Fruit fly (Drosophila melanogaster): ENCODE measurements around the gene Ipk2.

Gene Ipk2

dm6 chr2L:542338-542967, 31.6 kb downstream of the Ipk2 start, which contains the start of gene lwr (continued):
- TF ChIP-seq yki (optimal IDR thresholded peaks at IDR 0.05) (no peak), CG12942 (GFP tag; optimal IDR thresholded peaks at IDR 0.05) (no peak), CG4617 (GFP tag; optimal IDR thresholded peaks at IDR 0.05; ENCODE audit: borderline replicate concordance) (peak; percentile 90), Hsf (GFP tag; optimal IDR thresholded peaks at IDR 0.05) (no peak), Sin3A (optimal IDR thresholded peaks at IDR 0.05) (peak; percentile 61), MESR4 (GFP tag; optimal IDR thresholded peaks at IDR 0.05) (peak; percentile 80), HmgZ (tag; optimal IDR thresholded peaks at IDR 0.05) (peak; percentile 40), CG34224 (GFP tag; IDR thresholded peaks at IDR 0.05; ENCODE audit: partially characterized antibody) (peak; percentile 27; the same call in 2 of the 3 replicates), gfzf (GFP tag; optimal IDR thresholded peaks at IDR 0.05) (peak; percentile 83), Bdp1 (GFP tag; optimal IDR thresholded peaks at IDR 0.05) (no peak), CG8281 (tag; optimal IDR thresholded peaks at IDR 0.05) (no peak), CG4282 (GFP tag; optimal IDR thresholded peaks at IDR 0.05) (no peak), shn (GFP tag; optimal IDR thresholded peaks at IDR 0.05) (no peak), CG6854 (GFP tag; optimal IDR thresholded peaks at IDR 0.05) (no peak), Hey (tag; optimal IDR thresholded peaks at IDR 0.05) (no peak), CG8765 (GFP tag; IDR thresholded peaks at IDR 0.05) (no peak), Hmx (GFP tag; optimal IDR thresholded peaks at IDR 0.05) (no peak), CG6175 (GFP tag; IDR thresholded peaks at IDR 0.05) (no peak), scrt (GFP tag; optimal IDR thresholded peaks at IDR 0.05) (no peak), CG30020 (tag; optimal IDR thresholded peaks at IDR 0.05) (peak; percentile 38), ash1 (GFP tag; optimal IDR thresholded peaks at IDR 0.05) (no peak), CG17359 (tag; optimal IDR thresholded peaks at IDR 0.05) (no peak), hbn (GFP tag; IDR thresholded peaks at IDR 0.05; ENCODE audit: partially characterized antibody) (peak; percentile 61), exex (tag; optimal IDR thresholded peaks at IDR 0.05) (no peak), CG4820 (GFP tag; optimal IDR thresholded peaks at IDR 0.05) (no peak), CG2889 (GFP tag; IDR thresholded peaks at IDR 0.05) (no peak), bsh (GFP tag; optimal IDR thresholded peaks at IDR 0.05) (no peak), sug (tag; optimal IDR thresholded peaks at IDR 0.05) (peak; percentile 21), CG2129 (GFP tag; IDR thresholded peaks at IDR 0.05; ENCODE audit: partially characterized antibody) (peak; percentile 27; the same call in 1 of the 2 replicates), CG42726 (GFP tag; IDR thresholded peaks at IDR 0.05; ENCODE audit: partially characterized antibody) (peak; percentile 47; the same call in 1 of the 2 replicates), Doc3 (GFP tag; IDR thresholded peaks at IDR 0.05; ENCODE audit: partially characterized antibody) (peak; percentile 64), D19A (tag; optimal IDR thresholded peaks at IDR 0.05) (no peak), CoRest (tag; optimal IDR thresholded peaks at IDR 0.05) (peak; percentile 15), HHEX (GFP tag; optimal IDR thresholded peaks at IDR 0.05) (no peak), CG9727 (GFP tag; optimal IDR thresholded peaks at IDR 0.05) (no peak), CG3163 (GFP tag; optimal IDR thresholded peaks at IDR 0.05) (no peak), nmo (GFP tag; optimal IDR thresholded peaks at IDR 0.05) (peak; percentile 15), CG4424 (GFP tag; optimal IDR thresholded peaks at IDR 0.05) (no peak), CG2120 (GFP tag; optimal IDR thresholded peaks at IDR 0.05) (peak; percentile 11), CG1603 (tag; optimal IDR thresholded peaks at IDR 0.05) (peak; percentile 36), CG15601 (tag; optimal IDR thresholded peaks at IDR 0.05) (peak; percentile 23), tx (GFP tag; optimal IDR thresholded peaks at IDR 0.05) (no peak), Dek (tag; optimal IDR thresholded peaks at IDR 0.05) (no peak), run (tag; optimal IDR thresholded peaks at IDR 0.05) (no peak), Ravus (GFP tag; IDR thresholded peaks at IDR 0.05) (no peak), sima (GFP tag; optimal IDR thresholded peaks at IDR 0.05) (no peak), gsb (GFP tag; IDR thresholded peaks at IDR 0.05) (no peak), CG16813 (GFP tag; IDR thresholded peaks at IDR 0.05; ENCODE audit: partially characterized antibody) (peak; percentile 57; the same call in 2 of the 3 replicates), pnt (GFP tag; optimal IDR thresholded peaks at IDR 0.05) (no peak), dm (GFP tag; optimal IDR thresholded peaks at IDR 0.05) (peak; percentile 43)

Data from whole organism, embryonic.